Worm (Caenorhabditis elegans): Measurements from ENCODE around the gene Y39A1A.3.

Gene Y39A1A.3

ce11 chrIII:10628360-10628759, 32.1 kb upstream of the Y39A1A.3 start:
- TF ChIP-seq lsy-12 (tag; optimal IDR thresholded peaks at IDR 0.05): no peak
- TF ChIP-seq fos-1 (tag; optimal IDR thresholded peaks at IDR 0.05): no peak
- no peak for TF ChIP-seq ceh-28 (tag; optimal IDR thresholded peaks at IDR 0.05)
- TF ChIP-seq nhr-28 (tag; optimal IDR thresholded peaks at IDR 0.05): no peak
- no peak for TF ChIP-seq fkh-2 (tag; optimal IDR thresholded peaks at IDR 0.05)
- no peak for TF ChIP-seq nhr-67 (tag; optimal IDR thresholded peaks at IDR 0.05)
- TF ChIP-seq ama-1 (optimal IDR thresholded peaks at IDR 0.05): no peak
- no peak for TF ChIP-seq lin-15B (tag; optimal IDR thresholded peaks at IDR 0.05)
- TF ChIP-seq aly-2 (tag; optimal IDR thresholded peaks at IDR 0.05): no peak
- TF ChIP-seq nhr-237 (tag; optimal IDR thresholded peaks at IDR 0.05): no peak
- no peak for TF ChIP-seq unc-62 (GFP tag; optimal IDR thresholded peaks at IDR 0.05)
- TF ChIP-seq R02D3.7 (tag; optimal IDR thresholded peaks at IDR 0.05): no peak
- no peak for TF ChIP-seq zag-1 (tag; optimal IDR thresholded peaks at IDR 0.05)
- TF ChIP-seq jun-1 (tag; optimal IDR thresholded peaks at IDR 0.05): no peak
- TF ChIP-seq egl-5 (tag; optimal IDR thresholded peaks at IDR 0.05): no peak
- peak; percentile 76 for TF ChIP-seq hmg-11 (tag; optimal IDR thresholded peaks at IDR 0.05)
- TF ChIP-seq ztf-4 (tag; optimal IDR thresholded peaks at IDR 0.05): no peak
- TF ChIP-seq unc-39 (tag; optimal IDR thresholded peaks at IDR 0.05): no peak
- no peak for TF ChIP-seq ceh-9 (tag; optimal IDR thresholded peaks at IDR 0.05)
- TF ChIP-seq nhr-12 (tag; optimal IDR thresholded peaks at IDR 0.05): no peak
- TF ChIP-seq tbx-2 (tag; optimal IDR thresholded peaks at IDR 0.05): no peak
- TF ChIP-seq nhr-11 (tag; optimal IDR thresholded peaks at IDR 0.05): no peak
- TF ChIP-seq nhr-43 (tag; optimal IDR thresholded peaks at IDR 0.05; ENCODE audit: poor library complexity, severe bottlenecking): peak; percentile 22
- TF ChIP-seq snpc-4 (tag; optimal IDR thresholded peaks at IDR 0.05): no peak
- TF ChIP-seq daf-12 (tag; optimal IDR thresholded peaks at IDR 0.05): no peak
- no peak for TF ChIP-seq fkh-10 (GFP tag; optimal IDR thresholded peaks at IDR 0.05)
- TF ChIP-seq pha-4 (tag; optimal IDR thresholded peaks at IDR 0.05): peak; percentile 71
- no peak for TF ChIP-seq egl-27 (tag; optimal IDR thresholded peaks at IDR 0.05)
- TF ChIP-seq lin-39 (tag; optimal IDR thresholded peaks at IDR 0.05): no peak
- no peak for TF ChIP-seq nhr-25 (tag; optimal IDR thresholded peaks at IDR 0.05)
- peak; percentile 52 for TF ChIP-seq elt-2 (tag; optimal IDR thresholded peaks at IDR 0.05)
- TF ChIP-seq sea-2 (GFP tag; optimal IDR thresholded peaks at IDR 0.05): no peak
- TF ChIP-seq nfya-1 (tag; optimal IDR thresholded peaks at IDR 0.05; ENCODE audit: insufficient read depth): peak; percentile 60
- peak; percentile 30 for TF ChIP-seq mdl-1 (tag; optimal IDR thresholded peaks at IDR 0.05)
- peak; percentile 16 for TF ChIP-seq nhr-23 (tag; optimal IDR thresholded peaks at IDR 0.05)
- TF ChIP-seq ztf-11 (tag; optimal IDR thresholded peaks at IDR 0.05): no peak
- no peak for TF ChIP-seq nhr-77 (tag; optimal IDR thresholded peaks at IDR 0.05)
- TF ChIP-seq pqm-1 (tag; optimal IDR thresholded peaks at IDR 0.05): peak; percentile 39
- TF ChIP-seq skn-1 (tag; optimal IDR thresholded peaks at IDR 0.05): no peak
- TF ChIP-seq elt-3 (tag; optimal IDR thresholded peaks at IDR 0.05): no peak
- TF ChIP-seq ceh-16 (tag; optimal IDR thresholded peaks at IDR 0.05): no peak
- TF ChIP-seq ZK546.5 (tag; optimal IDR thresholded peaks at IDR 0.05): no peak
- TF ChIP-seq mml-1 (tag; optimal IDR thresholded peaks at IDR 0.05): no peak
- no peak for TF ChIP-seq ceh-82 (tag; optimal IDR thresholded peaks at IDR 0.05)

ce11 chrIII:10624564-10624963, 28.3 kb upstream of the Y39A1A.3 start:
- TF ChIP-seq lin-39 (tag; optimal IDR thresholded peaks at IDR 0.05) (peak; percentile 9), nfya-1 (tag; optimal IDR thresholded peaks at IDR 0.05; ENCODE audit: insufficient read depth) (peak; percentile 53), pha-4 (tag; optimal IDR thresholded peaks at IDR 0.05) (peak; percentile 61), unc-62 (GFP tag; optimal IDR thresholded peaks at IDR 0.05) (no peak), hmg-11 (tag; optimal IDR thresholded peaks at IDR 0.05) (peak; percentile 60), nhr-25 (tag; optimal IDR thresholded peaks at IDR 0.05) (peak; percentile 19), nhr-43 (tag; optimal IDR thresholded peaks at IDR 0.05; ENCODE audit: poor library complexity, severe bottlenecking) (peak; percentile 26), lsy-12 (tag; optimal IDR thresholded peaks at IDR 0.05) (peak; percentile 59), nhr-28 (tag; optimal IDR thresholded peaks at IDR 0.05) (no peak), nhr-23 (tag; optimal IDR thresholded peaks at IDR 0.05) (peak; percentile 4), lin-15B (tag; optimal IDR thresholded peaks at IDR 0.05) (no peak), elt-2 (tag; optimal IDR thresholded peaks at IDR 0.05) (peak; percentile 6)
